Fruit fly (Drosophila melanogaster): ENCODE results near the gene dbr.

The dbr gene

dm6 chr2L:73760-74388, 7.6 kb downstream of the dbr start:
- no peak for TF ChIP-seq CG17801 (GFP tag; optimal IDR thresholded peaks at IDR 0.05; ENCODE audit: partially characterized antibody)

dm6 chr2L:76048-76447, 9.8 kb downstream of the dbr start, which contains the start of gene CG11374:
Gene CG11374 (plus strand): TSS chr2L:76348.
- no peak for TF ChIP-seq CG17801 (GFP tag; optimal IDR thresholded peaks at IDR 0.05; ENCODE audit: partially characterized antibody)

DNA sequence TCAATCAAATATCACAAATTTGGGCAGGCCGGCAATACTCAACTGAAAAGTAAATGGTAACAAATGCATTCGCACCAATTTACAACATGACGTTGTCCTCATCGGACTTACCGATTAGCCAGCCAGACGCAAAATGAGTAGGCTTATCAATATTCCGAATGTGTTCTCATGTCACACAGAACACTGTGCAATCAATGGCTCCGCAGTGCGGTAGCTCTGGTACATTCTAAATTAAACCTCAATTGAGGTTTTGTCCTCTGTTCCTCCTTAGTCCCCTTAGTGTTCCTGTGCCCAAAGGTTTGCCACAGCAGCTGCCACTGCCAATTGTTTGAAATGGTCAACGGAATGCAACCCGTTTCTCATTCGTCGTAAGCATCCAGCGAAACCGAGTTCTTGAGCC, 12.5 kb downstream of the dbr start:
- no peak for TF ChIP-seq CG17801 (GFP tag; optimal IDR thresholded peaks at IDR 0.05; ENCODE audit: partially characterized antibody)

DNA sequence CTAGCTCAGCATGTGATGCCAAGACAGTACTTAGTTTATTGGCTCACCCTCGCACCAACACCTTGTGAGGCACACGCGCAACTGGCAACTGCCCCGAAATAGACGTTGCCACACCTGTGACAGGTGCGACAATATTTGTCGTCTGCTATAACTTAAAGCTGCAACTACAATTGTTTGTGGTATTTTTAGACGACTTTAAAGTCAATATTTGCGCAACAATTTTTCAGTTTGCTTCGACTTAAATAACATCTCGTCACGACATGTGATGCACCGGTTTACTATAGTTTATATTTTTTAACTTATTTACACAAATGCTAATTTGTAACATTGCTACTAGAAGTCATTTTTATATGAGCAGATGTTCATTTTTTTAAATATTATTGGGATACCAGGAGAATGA, 14.9 kb downstream of the dbr start:
- no peak for TF ChIP-seq CG17801 (GFP tag; optimal IDR thresholded peaks at IDR 0.05; ENCODE audit: partially characterized antibody)

dm6 chr2L:82080-82479, 15.8 kb downstream of the dbr start:
- no peak for TF ChIP-seq CG17801 (GFP tag; optimal IDR thresholded peaks at IDR 0.05; ENCODE audit: partially characterized antibody)

DNA sequence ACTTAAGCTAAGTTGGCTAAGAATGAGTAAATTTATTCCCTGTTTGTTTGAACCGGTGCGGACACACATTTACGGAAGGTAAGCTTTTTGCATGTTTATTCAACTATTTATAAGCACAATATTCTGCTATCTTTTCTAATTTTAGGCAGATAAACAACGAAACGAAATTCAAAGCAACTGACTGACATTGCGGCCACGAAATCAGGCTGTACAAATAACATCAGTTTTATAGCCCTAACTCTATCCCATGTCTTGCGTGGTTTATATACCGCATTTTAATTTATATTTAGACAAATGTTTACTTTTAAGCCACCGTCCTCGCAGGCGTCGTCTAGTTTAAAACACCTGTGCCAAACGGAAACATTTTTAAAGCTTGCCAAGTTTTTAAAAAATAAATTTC, 18.8 kb downstream of the dbr start:
- TF ChIP-seq CG17801 (GFP tag; optimal IDR thresholded peaks at IDR 0.05; ENCODE audit: partially characterized antibody) = no peak

DNA sequence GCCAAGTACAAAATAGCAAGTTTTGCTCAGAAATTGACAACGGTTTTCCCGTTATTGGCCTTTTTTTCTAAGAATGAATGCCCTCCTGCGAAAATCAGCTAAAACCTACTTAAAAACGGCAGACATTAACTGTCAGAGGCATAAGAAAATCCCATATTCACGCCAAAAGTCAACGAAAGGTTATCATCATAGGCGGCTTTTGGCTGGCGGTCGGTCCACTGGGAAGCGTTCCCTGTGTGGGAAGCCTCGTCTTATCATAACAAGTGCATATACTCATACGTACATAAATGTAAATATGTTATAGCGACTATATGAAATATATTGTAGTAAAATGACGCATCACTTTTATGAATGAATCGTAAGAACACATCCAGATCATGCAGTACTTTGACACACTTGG, 19.4 kb downstream of the dbr start:
- no peak for TF ChIP-seq CG17801 (GFP tag; optimal IDR thresholded peaks at IDR 0.05; ENCODE audit: partially characterized antibody)

DNA sequence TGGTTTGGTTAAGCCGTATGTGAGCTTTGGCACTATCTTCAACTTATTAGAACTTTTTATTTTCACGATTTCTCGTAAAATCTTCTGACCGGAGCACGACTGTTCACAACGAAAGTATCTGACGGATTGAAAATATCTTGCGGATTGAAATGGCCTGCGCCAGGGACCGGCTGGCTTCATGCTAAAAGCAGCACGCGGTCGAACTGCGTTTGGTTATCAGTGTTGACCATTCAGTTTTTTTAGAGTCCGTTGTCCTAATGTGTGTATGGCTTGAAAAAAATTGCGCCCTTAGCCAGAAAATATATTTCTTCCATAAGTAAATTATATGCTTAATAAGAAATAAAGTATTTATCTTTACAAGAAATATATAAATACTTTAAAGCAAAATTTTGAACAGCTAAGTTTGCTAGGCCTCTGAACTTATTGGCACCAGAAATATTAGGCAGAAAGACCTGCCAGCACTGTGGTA, 21.0 kb downstream of the dbr start, which contains the start of gene net:
TSS of gene net (minus strand) at position 133 of the 469 bp plus-strand sequence.
- TF ChIP-seq CG17801 (GFP tag; optimal IDR thresholded peaks at IDR 0.05; ENCODE audit: partially characterized antibody) = peak; percentile 50

DNA sequence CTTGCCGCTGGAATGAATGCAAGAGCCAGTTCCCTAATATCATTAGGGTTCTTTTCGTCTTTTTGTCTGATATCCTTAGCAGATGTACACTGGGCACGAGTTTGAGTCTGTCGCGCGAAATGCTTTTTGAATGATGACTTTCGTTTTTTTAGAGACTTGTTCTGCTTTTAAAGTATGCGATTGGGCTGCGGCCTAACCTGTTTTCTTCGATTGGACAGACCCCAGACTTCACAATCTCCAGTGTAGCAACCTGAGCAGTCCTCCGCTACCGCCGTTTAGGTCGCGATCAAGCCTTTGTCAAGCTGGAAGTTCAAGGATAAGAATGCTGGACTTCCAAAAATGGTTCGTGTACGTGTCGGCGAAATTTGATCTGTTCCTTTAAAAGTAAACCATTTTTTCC, 22.2 kb downstream of the dbr start:
- no peak for TF ChIP-seq CG17801 (GFP tag; optimal IDR thresholded peaks at IDR 0.05; ENCODE audit: partially characterized antibody)

DNA sequence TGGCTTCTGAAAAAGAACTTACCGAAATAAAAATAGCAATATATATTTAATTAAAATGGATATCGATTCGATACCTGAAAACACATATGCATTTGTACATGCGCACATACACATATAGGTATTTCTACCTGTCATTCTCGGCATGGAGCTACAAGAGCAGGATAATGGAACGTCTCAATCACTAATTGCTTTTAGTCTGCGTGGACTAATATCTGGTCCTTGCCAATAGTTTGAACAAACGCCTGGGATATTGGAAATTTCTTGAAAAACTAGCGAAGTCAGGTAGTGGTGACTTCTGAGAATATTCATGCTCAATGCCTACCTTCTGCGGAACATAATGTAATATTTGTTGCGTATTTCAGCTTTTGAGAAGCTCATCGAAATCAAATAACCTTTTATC, 22.9 kb downstream of the dbr start:
- TF ChIP-seq CG17801 (GFP tag; optimal IDR thresholded peaks at IDR 0.05; ENCODE audit: partially characterized antibody) = no peak

DNA sequence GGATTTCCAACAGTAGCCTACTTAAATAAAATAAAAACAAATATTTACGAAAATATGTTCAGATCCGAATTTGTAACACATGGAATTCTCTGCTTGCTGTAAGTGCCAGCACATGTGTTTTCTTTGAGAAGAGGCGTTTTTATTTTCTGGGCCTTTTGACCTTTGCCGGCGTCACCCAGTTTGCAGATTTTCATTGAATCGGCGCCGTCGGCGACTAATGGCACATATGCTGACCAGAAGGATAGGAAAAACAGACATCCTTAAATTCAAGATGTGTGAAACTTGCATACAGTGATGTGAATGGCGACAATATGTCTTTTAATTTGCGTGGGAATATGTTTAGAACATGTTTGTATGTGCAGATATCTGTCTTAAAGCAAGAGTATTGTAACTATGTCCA, 23.8 kb downstream of the dbr start:
- TF ChIP-seq CG17801 (GFP tag; optimal IDR thresholded peaks at IDR 0.05; ENCODE audit: partially characterized antibody) = no peak

DNA sequence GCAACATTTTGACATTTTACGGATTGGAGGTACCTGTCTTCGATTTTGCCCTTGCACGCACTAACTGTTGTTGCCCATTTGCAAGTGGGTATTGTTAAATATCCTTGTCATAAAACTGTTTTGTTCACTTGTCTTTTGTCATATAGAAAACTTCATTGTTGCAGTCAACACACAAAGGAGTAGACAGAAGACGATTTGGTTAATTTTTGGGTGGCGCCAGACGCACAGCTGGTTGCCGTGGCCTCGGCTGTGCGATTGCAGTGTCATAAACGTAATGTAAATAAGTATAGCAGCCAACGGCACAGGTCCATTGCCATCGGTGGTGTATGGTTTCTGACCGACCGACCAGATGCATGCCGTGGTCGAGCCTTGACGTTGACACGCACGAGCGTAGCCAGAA, 25.1 kb downstream of the dbr start:
- no peak for TF ChIP-seq CG17801 (GFP tag; optimal IDR thresholded peaks at IDR 0.05; ENCODE audit: partially characterized antibody)

DNA sequence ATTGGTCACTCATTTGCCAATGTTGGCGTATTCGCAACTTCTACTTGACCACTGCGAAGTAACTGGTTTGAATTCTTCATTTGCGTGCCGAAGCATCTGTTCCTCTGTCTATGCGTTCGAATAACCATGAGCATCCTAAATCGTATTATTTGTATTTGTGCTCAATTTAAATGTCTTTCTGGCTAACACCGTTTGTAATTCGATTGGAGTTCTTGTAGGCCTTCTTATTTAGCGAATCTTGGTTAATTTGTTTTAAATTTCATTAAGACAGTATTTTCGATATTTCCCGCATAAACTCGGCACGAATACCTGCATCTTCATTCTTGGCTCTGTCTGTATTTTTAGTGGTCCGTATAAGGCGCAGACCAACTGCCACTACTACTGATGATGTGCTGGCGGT, 25.5 kb downstream of the dbr start:
- no peak for TF ChIP-seq CG17801 (GFP tag; optimal IDR thresholded peaks at IDR 0.05; ENCODE audit: partially characterized antibody)

DNA sequence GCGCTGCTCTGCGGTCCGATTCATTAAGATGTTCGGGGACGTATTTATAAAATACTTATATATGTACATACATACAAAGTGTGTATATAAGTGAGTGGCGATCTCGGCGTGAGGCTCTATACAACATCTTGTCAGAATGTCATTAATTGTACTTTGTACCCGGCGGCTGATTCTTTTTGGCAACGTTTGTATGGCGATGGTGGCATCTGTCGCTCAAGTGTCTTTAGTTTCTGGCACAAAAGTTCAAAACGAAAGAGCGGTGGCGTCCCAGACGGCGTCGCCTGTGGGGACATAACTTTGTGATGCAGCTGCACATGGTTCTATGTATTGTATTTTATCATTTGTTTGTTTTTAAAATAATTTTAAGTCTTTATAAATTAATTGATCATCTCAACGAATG, 26.7 kb downstream of the dbr start:
- TF ChIP-seq CG17801 (GFP tag; optimal IDR thresholded peaks at IDR 0.05; ENCODE audit: partially characterized antibody) = no peak

- TF ChIP-seq CG17801 (GFP tag; optimal IDR thresholded peaks at IDR 0.05; ENCODE audit: partially characterized antibody) = no peak
Observed at dm6 chr2L:94096-94495, 27.8 kb downstream of the dbr start.

- TF ChIP-seq CG17801 (GFP tag; optimal IDR thresholded peaks at IDR 0.05; ENCODE audit: partially characterized antibody) = no peak
Observed at dm6 chr2L:94639-95059, 28.4 kb downstream of the dbr start, which contains the start of gene Zir. Gene Zir (plus strand): TSS chr2L:94739.

dm6 chr2L:102161-102761, 36.0 kb downstream of the dbr start, which contains the start of gene Creld:
Gene Creld (plus strand): TSS chr2L:102380.
- TF ChIP-seq CG17801 (GFP tag; optimal IDR thresholded peaks at IDR 0.05; ENCODE audit: partially characterized antibody) = peak; percentile 68

Data from ovary, adult (tissue).